Worm (Caenorhabditis elegans): Measurements from ENCODE around the gene Y39E4B.13.

The Y39E4B.13 gene

ce11 chrIII:13131220-13131619 is 40.3 kb downstream of the Y39E4B.13 start:
- TF ChIP-seq tbx-2 (tag; optimal IDR thresholded peaks at IDR 0.05): peak; percentile 23
- no peak for TF ChIP-seq ceh-8 (GFP tag; optimal IDR thresholded peaks at IDR 0.05)
- no peak for TF ChIP-seq lir-3 (tag; optimal IDR thresholded peaks at IDR 0.05; ENCODE audit: poor library complexity)
- TF ChIP-seq nhr-47 (tag; optimal IDR thresholded peaks at IDR 0.05): peak; percentile 10
- no peak for TF ChIP-seq aly-2 (tag; optimal IDR thresholded peaks at IDR 0.05)
- peak; percentile 26 for TF ChIP-seq unc-86 (tag; optimal IDR thresholded peaks at IDR 0.05)
- TF ChIP-seq ces-1 (GFP tag; optimal IDR thresholded peaks at IDR 0.05): peak; percentile 68
- TF ChIP-seq efl-1 (optimal IDR thresholded peaks at IDR 0.05): peak in 1 of 2 experiments; percentile 2
- TF ChIP-seq efl-1 (GFP tag; optimal IDR thresholded peaks at IDR 0.05 in 1 of 2): no peak
- TF ChIP-seq fkh-10 (GFP tag; optimal IDR thresholded peaks at IDR 0.05): no peak
- TF ChIP-seq egl-27 (tag; optimal IDR thresholded peaks at IDR 0.05): no peak

DNA sequence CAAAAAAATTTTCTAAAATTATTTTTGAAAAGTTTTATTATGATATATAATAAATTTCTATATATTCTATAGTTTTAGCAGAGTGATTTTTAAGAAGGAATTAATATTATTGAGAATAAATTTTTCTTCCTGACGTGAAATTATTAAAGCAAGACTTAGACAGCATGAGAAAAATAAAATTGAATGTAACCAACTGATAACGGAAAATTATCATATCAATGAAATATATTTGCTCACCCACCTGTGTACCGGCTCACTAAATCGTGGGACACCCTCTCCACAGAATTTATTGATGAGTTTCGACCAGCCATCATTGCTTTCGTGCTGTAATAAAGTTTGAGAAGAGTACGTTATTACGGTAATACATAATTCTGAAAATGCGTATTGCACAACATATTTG is 48.4 kb downstream of the Y39E4B.13 start, which contains the start of gene bre-2:
Gene bre-2, minus strand, starts transcription at position 326 of the 400 bp plus-strand sequence.
- TF ChIP-seq hlh-4 (tag; optimal IDR thresholded peaks at IDR 0.05) (no peak), elt-2 (tag; optimal IDR thresholded peaks at IDR 0.05) (peak; percentile 35), rnt-1 (tag; optimal IDR thresholded peaks at IDR 0.05) (no peak), efl-1 (optimal IDR thresholded peaks at IDR 0.05) (no peak), efl-1 (GFP tag; optimal IDR thresholded peaks at IDR 0.05 in 1 of 2) (peak in 1 of 2 experiments; percentile 1), nhr-12 (tag; optimal IDR thresholded peaks at IDR 0.05) (no peak), fkh-8 (tag; optimal IDR thresholded peaks at IDR 0.05) (no peak)

Measured in whole organism, L1 larva.